Fruit fly (Drosophila melanogaster) whole organism, embryonic: ENCODE results near the gene CG32161.

Source experiments
- CG17359 ChIP-seq: fragments of 200-800 bp; sonication (Bioruptor generic); optimal IDR thresholded peaks from 3 replicates; lab custom pipeline; 2018; ENCODE audit warnings: missing biosample characterization, mild to moderate bottlenecking, missing genetic modification characterization, moderate library complexity
- CG17802 ChIP-seq: fragments of 200-800 bp; sonication (Bioruptor generic); optimal IDR thresholded peaks from 2 replicates; lab custom pipeline; 2018; ENCODE audit warnings: missing biosample characterization, mild to moderate bottlenecking, missing genetic modification characterization, moderate library complexity
- CG18011 ChIP-seq: fragments of 200-800 bp; sonication (Bioruptor generic); optimal IDR thresholded peaks from 2 replicates; lab custom pipeline; 2017; ENCODE audit warnings: missing biosample characterization, missing genetic modification characterization, mild to moderate bottlenecking, moderate library complexity, missing genotype
- Hr78 ChIP-seq, 2 experiments: fragments of 200-800 bp in 1 of 2; fragments of >200 bp in 1 of 2; sonication (Bioruptor generic) in 1 of 2; optimal IDR thresholded peaks; 2 replicates each; lab custom pipeline; 2017 to 2019; ENCODE audit warnings: missing biosample characterization in 2 of 2, missing genetic modification characterization in 2 of 2, mild to moderate bottlenecking in 1 of 2, moderate library complexity in 1 of 2
- ato ChIP-seq: fragments of 200-800 bp; sonication (Bioruptor generic); IDR thresholded peaks from 2 replicates; pipeline ENCODE4 v1.3.6; 2022; ENCODE audit warnings: missing biosample characterization, missing genetic modification characterization; ENCODE audit not compliant: partially characterized antibody
- btn ChIP-seq: fragments of 200-800 bp; sonication (Bioruptor generic); optimal IDR thresholded peaks from 2 replicates; lab custom pipeline; 2016; ENCODE audit warnings: missing biosample characterization, missing genetic modification characterization
- gfzf ChIP-seq: fragments of 200-800 bp; sonication (Bioruptor generic); optimal IDR thresholded peaks from 2 replicates; lab custom pipeline; 2016; ENCODE audit warnings: missing biosample characterization, mild to moderate bottlenecking, missing genetic modification characterization, moderate library complexity
- lbe ChIP-seq: fragments of 200-800 bp; sonication (Bioruptor generic); optimal IDR thresholded peaks from 2 replicates; lab custom pipeline; 2016; ENCODE audit warnings: missing biosample characterization, mild to moderate bottlenecking, missing genetic modification characterization
- otp ChIP-seq: fragments of 200-800 bp; sonication (Bioruptor generic); IDR thresholded peaks from 3 replicates; pipeline ENCODE4, ENCODE4 v1.3.6; 2022; ENCODE audit warnings: missing biosample characterization, missing genetic modification characterization
- pan ChIP-seq, 4 experiments: fragments of >200 bp in 3 of 4; fragments of 200-800 bp in 1 of 4; sonication (Bioruptor generic) in 1 of 4; optimal IDR thresholded peaks in 3 of 4; IDR thresholded peaks in 1 of 4; 2 replicates each; pipeline versions ENCODE4 v1.3.6 to Lab custom; 2017 to 2022; ENCODE audit warnings: missing biosample characterization in 2 of 4, missing genetic modification characterization in 2 of 4, mixed read lengths in 1 of 4

- TF ChIP-seq Hr78 (GFP tag; optimal IDR thresholded peaks at IDR 0.05; lab: Kevin White, UChicago) (peak in 1 of 2 experiments; percentile 35), lbe (GFP tag; lab: Kevin White, UChicago) (no peak), CG17359 (tag; lab: Kevin White, UChicago) (peak; percentile 69), ato (GFP tag; lab: Robert Waterston, UW) (no peak), otp (GFP tag; lab: Robert Waterston, UW) (no peak), pan (optimal IDR thresholded peaks at IDR 0.05; lab: Kevin White, UChicago) (no peak), pan (GFP tag; optimal IDR thresholded peaks at IDR 0.05 in 1 of 2, IDR thresholded peaks at IDR 0.05 in 1 of 2) (peak in 1 of 2 experiments; percentile 27), CG18011 (GFP tag; lab: Kevin White, UChicago) (peak; percentile 33), gfzf (no peak), CG17802 (tag; lab: Kevin White, UChicago) (no peak), btn (GFP tag; lab: Kevin White, UChicago) (no peak)
These were observed 26.5 kb downstream of the CG32161 start for dm6 chr3L:16872487-16872955.
